Fruit fly (Drosophila melanogaster) whole organism: ENCODE data around the gene Exd2.

ENCODE experiments used
- CG8478 ChIP-seq: fragments of >200 bp; optimal IDR thresholded peaks from 2 replicates; lab custom pipeline; 2018; ENCODE audit warnings: inconsistent platforms
- Dll ChIP-seq: fragments of >200 bp; optimal IDR thresholded peaks from 2 replicates; lab custom pipeline; 2017
- EcR ChIP-seq, 2 experiments: fragments of >200 bp; optimal IDR thresholded peaks; 2 replicates each; lab custom pipeline; 2017; ENCODE audit warnings: missing biosample characterization in 2 of 2, missing genetic modification characterization in 2 of 2, missing genetic modification reagents in 2 of 2
- pan ChIP-seq: fragments of >200 bp; optimal IDR thresholded peaks from 2 replicates; lab custom pipeline; 2017
- psq ChIP-seq: fragments of >200 bp; optimal IDR thresholded peaks from 2 replicates; lab custom pipeline; 2017
- usp ChIP-seq: fragments of >200 bp; optimal IDR thresholded peaks from 2 replicates; lab custom pipeline; 2017; ENCODE audit warnings: missing biosample characterization, missing genetic modification characterization, mixed read lengths

Gene Exd2

dm6 chr3R:11452041-11452440 lies 16.5 kb upstream of the Exd2 start:
- TF ChIP-seq psq (no peak), pan (no peak), usp (GFP tag; lab: Kevin White, UChicago) (no peak), Dll (no peak), CG8478 (lab: Kevin White, UChicago) (no peak), EcR (GFP tag; optimal IDR thresholded peaks at IDR 0.05; lab: Kevin White, UChicago) (no peak)

DNA sequence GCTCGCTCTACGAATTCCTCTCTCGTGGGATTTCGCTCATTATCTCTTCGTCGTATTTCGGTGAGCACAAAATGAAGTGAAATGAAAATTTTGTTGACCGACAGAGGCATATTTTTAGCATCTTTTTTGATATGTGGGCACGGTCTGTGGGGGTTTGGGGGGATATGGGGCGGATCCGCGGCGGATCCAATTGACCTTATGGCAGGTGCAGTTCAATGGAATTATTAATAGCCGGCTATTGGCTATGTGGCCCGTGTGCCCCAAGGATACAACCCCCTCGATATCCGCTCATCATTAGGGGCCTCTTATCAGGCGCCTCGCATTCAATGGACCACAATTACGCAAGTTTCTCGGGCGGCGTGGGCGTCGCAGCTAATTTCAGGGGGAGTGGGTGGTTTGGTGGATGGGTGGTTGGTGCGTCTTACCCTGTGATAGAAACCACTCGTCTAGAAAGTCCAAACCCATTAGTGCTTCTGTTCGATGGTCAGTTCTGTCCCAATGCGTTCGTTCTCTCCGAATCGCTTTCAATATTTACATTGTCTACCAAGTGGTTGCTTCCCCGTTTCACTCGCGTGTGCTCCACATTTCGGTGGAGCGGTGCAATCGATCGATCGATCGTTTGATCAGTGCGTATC lies 15.8 kb upstream of the Exd2 start, which contains the start of gene sals:
TSS of gene sals (minus strand) at position 585 of the 635 bp plus-strand sequence.
- no peak for TF ChIP-seq CG8478 (lab: Kevin White, UChicago)
- no peak for TF ChIP-seq Dll
- TF ChIP-seq psq = no peak
- no peak for TF ChIP-seq pan
- no peak for TF ChIP-seq EcR (GFP tag; optimal IDR thresholded peaks at IDR 0.05; lab: Kevin White, UChicago)
- TF ChIP-seq usp (GFP tag; lab: Kevin White, UChicago) = no peak

DNA sequence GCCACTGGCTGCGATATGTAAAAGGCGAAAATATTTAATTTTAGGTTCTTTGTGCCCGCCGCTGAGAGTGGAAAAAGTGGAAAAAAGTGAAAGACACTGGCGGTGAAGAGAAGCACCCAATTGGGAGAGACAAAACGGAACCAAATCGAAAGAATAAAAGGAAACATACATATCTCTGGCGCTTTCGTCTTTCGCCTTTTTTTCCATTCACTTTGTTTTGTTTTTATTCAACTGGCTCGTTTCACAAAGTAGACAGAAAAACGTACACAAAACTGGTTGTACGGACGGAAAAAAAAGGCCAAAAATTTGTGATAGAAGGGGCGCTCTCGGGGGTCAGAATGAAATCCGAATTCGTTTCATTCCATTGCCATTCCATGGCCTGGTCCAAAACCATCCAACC lies 14.2 kb upstream of the Exd2 start:
- no peak for TF ChIP-seq EcR (GFP tag; optimal IDR thresholded peaks at IDR 0.05; lab: Kevin White, UChicago)
- no peak for TF ChIP-seq CG8478 (lab: Kevin White, UChicago)
- TF ChIP-seq usp (GFP tag; lab: Kevin White, UChicago) = no peak

DNA sequence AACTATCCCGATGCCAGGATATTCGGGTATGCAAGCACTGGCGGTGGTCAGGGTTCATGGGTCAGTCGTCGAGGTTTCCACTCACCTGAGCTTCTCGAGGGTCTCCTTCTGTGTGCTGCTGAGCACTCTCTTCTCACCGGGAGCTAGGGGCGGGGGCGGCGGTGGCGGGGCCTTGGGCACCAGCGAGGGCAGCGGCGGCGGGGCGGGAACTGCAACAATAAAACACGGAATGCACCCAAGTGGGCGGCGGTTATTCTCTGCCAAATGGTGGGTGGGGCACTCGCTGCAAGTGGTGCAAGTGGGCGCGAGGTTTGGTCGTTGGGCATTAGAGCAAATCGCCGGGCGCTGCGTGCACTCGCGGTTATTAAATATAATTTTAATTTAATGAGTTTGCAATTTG lies 5.5 kb upstream of the Exd2 start:
- TF ChIP-seq CG8478 (lab: Kevin White, UChicago) = no peak
- no peak for TF ChIP-seq psq
- no peak for TF ChIP-seq pan
- no peak for TF ChIP-seq Dll
- TF ChIP-seq usp (GFP tag; lab: Kevin White, UChicago) = no peak
- no peak for TF ChIP-seq EcR (GFP tag; optimal IDR thresholded peaks at IDR 0.05; lab: Kevin White, UChicago)

DNA sequence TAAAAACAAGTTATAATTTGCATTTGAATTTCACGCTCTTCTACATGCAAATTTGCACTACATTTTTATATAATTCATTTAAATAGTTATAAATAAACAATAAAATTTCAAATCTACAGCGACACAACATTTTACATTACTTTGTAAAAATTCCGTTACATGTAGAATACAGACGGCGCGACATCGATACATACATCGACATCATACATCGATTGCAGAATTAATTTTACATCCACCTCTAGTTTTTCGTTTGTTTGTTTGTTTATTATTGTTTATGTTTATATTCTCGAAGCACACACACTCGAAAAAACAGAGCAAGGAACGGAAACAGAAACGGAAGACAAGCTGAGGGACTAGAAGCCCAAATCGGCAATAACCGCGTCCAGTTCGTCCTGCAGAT lies 2.0 kb upstream of the Exd2 start, which contains the start of gene CG17230:
TSS of gene CG17230 (plus strand) at position 258 of the 400 bp plus-strand sequence.
- TF ChIP-seq CG8478 (lab: Kevin White, UChicago) (no peak), pan (no peak)

- TF ChIP-seq EcR (GFP tag; optimal IDR thresholded peaks at IDR 0.05; lab: Kevin White, UChicago) (no peak), usp (GFP tag; lab: Kevin White, UChicago) (no peak), psq (no peak), Dll (no peak), CG8478 (lab: Kevin White, UChicago) (no peak), pan (no peak)
Measured at dm6 chr3R:11431395-11431977, 4.0 kb downstream of the Exd2 start, which contains the start of the genes RpL24-like and CG5276. Gene RpL24-like (minus strand): TSS chr3R:11431582. Gene CG5276 (plus strand): TSS chr3R:11431738.

- TF ChIP-seq psq = no peak
- TF ChIP-seq CG8478 (lab: Kevin White, UChicago) = no peak
- no peak for TF ChIP-seq usp (GFP tag; lab: Kevin White, UChicago)
- TF ChIP-seq pan = no peak
- TF ChIP-seq Dll = no peak
- TF ChIP-seq EcR (GFP tag; optimal IDR thresholded peaks at IDR 0.05; lab: Kevin White, UChicago) = no peak
Measured at dm6 chr3R:11430307-11430706, 5.2 kb downstream of the Exd2 start.

DNA sequence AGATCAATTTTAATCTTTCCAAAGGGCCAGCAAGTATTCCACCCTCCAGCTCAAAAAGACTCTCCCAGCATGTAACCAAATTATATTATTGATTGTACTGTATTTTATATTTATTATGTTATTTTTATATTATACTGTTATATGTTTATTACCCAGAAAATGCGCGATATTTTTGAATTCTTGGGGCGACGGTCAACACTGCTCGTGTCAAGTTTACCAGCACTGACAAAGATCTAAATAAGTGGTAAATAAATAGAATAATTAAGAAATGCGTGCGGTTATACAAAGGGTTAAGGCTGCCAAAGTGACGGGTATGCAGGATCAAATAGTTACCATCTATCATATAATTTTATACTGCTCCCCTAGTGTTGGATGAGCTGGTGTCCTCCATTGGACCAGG lies 5.7 kb downstream of the Exd2 start, which contains the start of gene Dtd:
TSS of gene Dtd (plus strand) at position 248 of the 400 bp plus-strand sequence.
- TF ChIP-seq usp (GFP tag; lab: Kevin White, UChicago) = no peak
- no peak for TF ChIP-seq psq
- TF ChIP-seq pan = no peak

DNA sequence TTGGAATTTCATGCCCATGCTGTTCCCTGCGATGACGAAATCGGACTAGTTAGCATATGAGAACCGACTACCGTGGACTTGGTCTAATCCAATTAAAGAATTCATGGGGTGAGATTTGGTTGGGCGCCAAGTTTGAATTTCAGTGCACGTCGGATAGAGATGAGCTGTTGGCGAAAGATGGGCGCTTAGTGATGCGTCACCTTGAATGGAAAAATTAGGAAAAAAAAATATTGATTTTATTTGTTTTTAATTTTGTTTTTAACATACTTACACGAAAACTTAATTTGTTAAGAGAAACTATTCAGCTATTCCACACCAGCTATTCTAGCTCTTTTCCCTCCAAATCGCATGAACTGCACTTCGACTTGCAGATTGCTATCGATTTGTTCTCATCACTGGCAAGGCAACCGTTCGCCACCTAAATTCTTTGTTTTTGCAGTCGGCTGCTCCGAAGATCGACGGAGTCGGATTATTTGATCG lies 13.8 kb downstream of the Exd2 start, which contains the start of the genes ninaG and Sptz:
TSS of gene ninaG (minus strand) at position 51 of the 480 bp plus-strand sequence.
TSS of gene Sptz (plus strand) at position 450 of the 480 bp plus-strand sequence.
- TF ChIP-seq Dll = no peak
- TF ChIP-seq pan = no peak
- no peak for TF ChIP-seq EcR (GFP tag; optimal IDR thresholded peaks at IDR 0.05; lab: Kevin White, UChicago)
- TF ChIP-seq usp (GFP tag; lab: Kevin White, UChicago) = no peak
- no peak for TF ChIP-seq CG8478 (lab: Kevin White, UChicago)
- no peak for TF ChIP-seq psq

DNA sequence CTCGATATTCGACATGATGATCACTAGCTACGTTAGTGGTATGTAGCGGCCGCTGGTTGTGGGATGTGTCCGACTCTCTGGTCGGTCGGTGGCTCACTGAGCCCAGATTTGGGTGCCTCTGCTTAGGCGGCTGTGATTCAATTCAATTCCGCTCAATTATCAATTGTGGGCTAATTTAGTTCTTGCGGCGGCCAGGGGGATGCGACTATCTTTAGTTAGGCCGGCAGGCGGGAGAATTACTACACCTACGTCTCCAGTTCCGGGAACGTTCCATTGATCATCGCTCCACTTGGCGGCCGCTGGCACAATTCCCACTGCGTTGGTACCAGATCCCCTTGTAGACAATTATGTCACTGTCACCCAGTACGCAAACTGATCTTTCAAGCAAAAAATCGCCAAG lies 16.9 kb downstream of the Exd2 start, which contains the start of the genes bumpel and CG45676:
TSS of gene bumpel (minus strand) at position 101 of the 400 bp plus-strand sequence.
TSS of gene CG45676 (plus strand) at position 318 of the 400 bp plus-strand sequence.
- TF ChIP-seq CG8478 (lab: Kevin White, UChicago) = no peak
- no peak for TF ChIP-seq Dll
- TF ChIP-seq usp (GFP tag; lab: Kevin White, UChicago) = no peak
- TF ChIP-seq psq = no peak
- no peak for TF ChIP-seq EcR (GFP tag; optimal IDR thresholded peaks at IDR 0.05; lab: Kevin White, UChicago)
- TF ChIP-seq pan = no peak

- no peak for TF ChIP-seq pan
- no peak for TF ChIP-seq usp (GFP tag; lab: Kevin White, UChicago)
- TF ChIP-seq EcR (GFP tag; optimal IDR thresholded peaks at IDR 0.05; lab: Kevin White, UChicago) = no peak
- TF ChIP-seq Dll = no peak
Measured at dm6 chr3R:11412371-11412770, 23.1 kb downstream of the Exd2 start, which contains the start of gene Ipo9. Gene Ipo9 (plus strand): TSS chr3R:11412522.

DNA sequence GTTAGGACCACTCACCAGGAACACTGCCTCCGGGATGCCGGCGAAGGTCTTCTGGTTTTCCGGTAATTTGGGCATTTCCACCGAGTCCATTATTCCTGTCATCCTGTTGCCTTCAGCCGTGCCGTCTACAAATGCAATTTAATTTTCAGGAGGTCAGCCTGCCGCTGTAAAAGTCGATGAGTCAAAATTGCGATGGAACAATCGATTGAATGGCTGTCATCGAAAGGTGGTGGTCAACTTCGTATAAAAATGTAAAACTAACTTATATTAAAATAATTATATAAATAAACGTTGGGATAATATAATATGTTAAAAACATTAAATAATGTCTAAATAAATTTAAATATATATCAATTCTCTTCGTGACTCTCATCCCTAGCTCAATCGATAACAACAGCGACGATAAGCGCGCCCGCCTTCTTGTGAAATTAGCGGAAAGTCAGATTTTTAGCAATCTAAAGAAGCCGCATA lies 25.8 kb downstream of the Exd2 start, which contains the start of the genes mgr and Irbp:
TSS of gene mgr (minus strand) at position 209 of the 471 bp plus-strand sequence.
TSS of gene Irbp (plus strand) at position 381 of the 471 bp plus-strand sequence.
- no peak for TF ChIP-seq usp (GFP tag; lab: Kevin White, UChicago)
- TF ChIP-seq EcR (GFP tag; optimal IDR thresholded peaks at IDR 0.05; lab: Kevin White, UChicago) = no peak
